Fruit fly (Drosophila melanogaster) whole organism, embryonic: Measurements from ENCODE around the gene Cpr11B.

Experiments used
- Aef1 ChIP-seq: fragments of 200-800 bp; sonication (Bioruptor generic); IDR thresholded peaks from 3 replicates; pipeline ENCODE4 v1.3.6; 2022; ENCODE audit warnings: missing biosample characterization, missing genetic modification characterization
- CG10565 ChIP-seq: fragments of 200-800 bp; sonication (Bioruptor generic); optimal IDR thresholded peaks from 3 replicates; lab custom pipeline; 2016; ENCODE audit warnings: missing biosample characterization, mild to moderate bottlenecking, missing genetic modification characterization
- CG10979 ChIP-seq: fragments of 200-800 bp; sonication (Bioruptor generic); optimal IDR thresholded peaks from 2 replicates; lab custom pipeline; 2018; ENCODE audit warnings: missing biosample characterization, mild to moderate bottlenecking, missing genetic modification characterization, moderate library complexity
- CG11723 ChIP-seq: fragments of 200-800 bp; sonication (Bioruptor generic); optimal IDR thresholded peaks from 2 replicates; lab custom pipeline; 2017; ENCODE audit warnings: missing biosample characterization, mild to moderate bottlenecking, missing genetic modification characterization
- CG12071 ChIP-seq: fragments of 200-800 bp; sonication (Bioruptor generic); optimal IDR thresholded peaks from 3 replicates; lab custom pipeline; 2018; ENCODE audit warnings: missing biosample characterization, mild to moderate bottlenecking, missing genetic modification characterization
- CG12391 ChIP-seq: fragments of 200-800 bp; sonication (Bioruptor generic); optimal IDR thresholded peaks from 3 replicates; lab custom pipeline; 2018; ENCODE audit warnings: missing biosample characterization, mild to moderate bottlenecking, missing genetic modification characterization, moderate library complexity
- CG13123 ChIP-seq: fragments of 200-800 bp; sonication (Bioruptor generic); optimal IDR thresholded peaks from 2 replicates; lab custom pipeline; 2016; ENCODE audit warnings: missing biosample characterization, missing genetic modification characterization
- CG13624 ChIP-seq: fragments of 200-800 bp; sonication (Bioruptor generic); optimal IDR thresholded peaks from 2 replicates; lab custom pipeline; 2016; ENCODE audit warnings: missing biosample characterization, missing genetic modification characterization
- CG15601 ChIP-seq: fragments of 200-800 bp; sonication (Bioruptor generic); optimal IDR thresholded peaks from 3 replicates; lab custom pipeline; 2019; ENCODE audit warnings: missing biosample characterization, mild to moderate bottlenecking, missing genetic modification characterization, moderate library complexity
- CG1603 ChIP-seq: fragments of 200-800 bp; sonication (Bioruptor generic); optimal IDR thresholded peaks from 2 replicates; lab custom pipeline; 2019; ENCODE audit warnings: missing biosample characterization, mild to moderate bottlenecking, missing genetic modification characterization, moderate library complexity
- CG2129 ChIP-seq: fragments of 200-800 bp; sonication (Bioruptor generic); IDR thresholded peaks from 2 replicates; pipeline ENCODE4 v1.3.6; 2022; ENCODE audit warnings: missing biosample characterization, missing genetic modification characterization; ENCODE audit not compliant: partially characterized antibody
- CG2202 ChIP-seq: fragments of 200-800 bp; sonication (Bioruptor generic); optimal IDR thresholded peaks from 2 replicates; lab custom pipeline; 2018; ENCODE audit warnings: missing biosample characterization, mild to moderate bottlenecking, missing genetic modification characterization
- CG2678 ChIP-seq: fragments of 200-800 bp; sonication (Bioruptor generic); optimal IDR thresholded peaks from 3 replicates; lab custom pipeline; 2019; ENCODE audit warnings: missing biosample characterization, mild to moderate bottlenecking, missing genetic modification characterization, moderate library complexity
- CG2712 ChIP-seq: fragments of 200-800 bp; optimal IDR thresholded peaks from 3 replicates; lab custom pipeline; 2019; ENCODE audit warnings: missing biosample characterization, mild to moderate bottlenecking, missing genetic modification characterization, moderate library complexity
- CG32772 ChIP-seq: fragments of 200-800 bp; sonication (Bioruptor generic); IDR thresholded peaks from 2 replicates; pipeline ENCODE4 v1.3.6; 2022; ENCODE audit warnings: missing biosample characterization, missing genetic modification characterization
- CG3726 ChIP-seq: fragments of 200-800 bp; sonication (Bioruptor generic); IDR thresholded peaks from 3 replicates; pipeline ENCODE4, ENCODE4 v1.3.6; 2022; ENCODE audit warnings: missing biosample characterization, missing genetic modification characterization
- CG4424 ChIP-seq: fragments of 200-800 bp; sonication (Bioruptor generic); optimal IDR thresholded peaks from 3 replicates; lab custom pipeline; 2016; ENCODE audit warnings: missing biosample characterization, missing genetic modification characterization
- CG4730 ChIP-seq: fragments of 200-800 bp; sonication (Bioruptor generic); IDR thresholded peaks from 2 replicates; pipeline ENCODE4 v1.3.6; 2022; ENCODE audit warnings: missing biosample characterization, missing genetic modification characterization
- CG9437 ChIP-seq: fragments of 200-800 bp; sonication (Bioruptor generic); optimal IDR thresholded peaks from 2 replicates; lab custom pipeline; 2018; ENCODE audit warnings: missing biosample characterization, mild to moderate bottlenecking, missing genetic modification characterization
- CG9727 ChIP-seq: fragments of 200-800 bp; sonication (Bioruptor generic); optimal IDR thresholded peaks from 3 replicates; lab custom pipeline; 2017; ENCODE audit warnings: missing biosample characterization, mild to moderate bottlenecking, missing genetic modification characterization
- Deaf1 ChIP-seq: fragments of 200-800 bp; optimal IDR thresholded peaks from 3 replicates; lab custom pipeline; 2019; ENCODE audit warnings: missing biosample characterization, mild to moderate bottlenecking, missing genetic modification characterization, moderate library complexity
- Dfd ChIP-seq, 2 experiments: fragments of >200 bp; optimal IDR thresholded peaks; 2 replicates each; lab custom pipeline; 2017; ENCODE audit warnings: missing biosample characterization in 2 of 2, missing genetic modification characterization in 2 of 2
- ERR ChIP-seq: fragments of 200-800 bp; sonication (Bioruptor generic); optimal IDR thresholded peaks from 2 replicates; lab custom pipeline; 2016; ENCODE audit warnings: missing biosample characterization, missing genetic modification characterization
- HmgD ChIP-seq: fragments of 200-800 bp; sonication (Bioruptor generic); optimal IDR thresholded peaks from 3 replicates; lab custom pipeline; 2016; ENCODE audit warnings: missing biosample characterization, missing genetic modification characterization
- Jarid2 ChIP-seq: fragments of 200-800 bp; sonication (Bioruptor generic); optimal IDR thresholded peaks from 3 replicates; lab custom pipeline; 2017; ENCODE audit warnings: mild to moderate bottlenecking, missing biosample characterization, missing genetic modification reagents, missing genetic modification characterization
- Lim3 ChIP-seq: fragments of 200-800 bp; sonication (Bioruptor generic); IDR thresholded peaks from 2 replicates; pipeline ENCODE4 v1.3.6; 2022; ENCODE audit warnings: missing biosample characterization, missing genetic modification characterization
- Max ChIP-seq: fragments of 200-800 bp; sonication (Bioruptor generic); optimal IDR thresholded peaks from 2 replicates; lab custom pipeline; 2016; ENCODE audit warnings: missing biosample characterization, mild to moderate bottlenecking, missing genetic modification characterization
- NC2α ChIP-seq: fragments of 200-800 bp; sonication (Bioruptor generic); optimal IDR thresholded peaks from 2 replicates; lab custom pipeline; 2016; ENCODE audit warnings: missing biosample characterization, missing genetic modification characterization
- Oli ChIP-seq: fragments of 200-800 bp; sonication (Bioruptor generic); optimal IDR thresholded peaks from 2 replicates; lab custom pipeline; 2018; ENCODE audit warnings: missing biosample characterization, mild to moderate bottlenecking, missing genetic modification characterization, moderate library complexity
- Xbp1 ChIP-seq: fragments of 200-800 bp; sonication (Bioruptor generic); optimal IDR thresholded peaks from 3 replicates; lab custom pipeline; 2016; ENCODE audit warnings: missing biosample characterization, mild to moderate bottlenecking, missing genetic modification characterization
- ab ChIP-seq: fragments of 200-800 bp; sonication (Bioruptor generic); optimal IDR thresholded peaks from 2 replicates; lab custom pipeline; 2016; ENCODE audit warnings: missing biosample characterization, missing genetic modification characterization
- btn ChIP-seq: fragments of 200-800 bp; sonication (Bioruptor generic); optimal IDR thresholded peaks from 2 replicates; lab custom pipeline; 2016; ENCODE audit warnings: missing biosample characterization, missing genetic modification characterization
- chm ChIP-seq: fragments of 200-800 bp; sonication (Bioruptor generic); IDR thresholded peaks from 2 replicates; pipeline ENCODE4 v1.3.6; 2022; ENCODE audit warnings: missing biosample characterization, missing genetic modification characterization
- danr ChIP-seq: fragments of 200-800 bp; sonication (Bioruptor generic); IDR thresholded peaks from 2 replicates; pipeline ENCODE4 v1.3.6; 2022; ENCODE audit warnings: missing biosample characterization, missing genetic modification characterization
- fd96Cb ChIP-seq: fragments of 200-800 bp; sonication (Bioruptor generic); optimal IDR thresholded peaks from 2 replicates; lab custom pipeline; 2018; ENCODE audit warnings: missing biosample characterization, mild to moderate bottlenecking, missing genetic modification characterization, moderate library complexity
- ind ChIP-seq: fragments of 200-800 bp; sonication (Bioruptor generic); optimal IDR thresholded peaks from 3 replicates; lab custom pipeline; 2016; ENCODE audit warnings: missing biosample characterization, missing genetic modification characterization
- inv ChIP-seq: fragments of 200-800 bp; sonication (Bioruptor generic); IDR thresholded peaks from 2 replicates; pipeline ENCODE4 v1.3.6; 2022; ENCODE audit warnings: missing biosample characterization, missing genetic modification characterization; ENCODE audit not compliant: partially characterized antibody
- kay ChIP-seq: fragments of 200-800 bp; sonication (Bioruptor generic); optimal IDR thresholded peaks from 2 replicates; lab custom pipeline; 2016; ENCODE audit warnings: missing biosample characterization, missing genetic modification characterization
- lab ChIP-seq: fragments of 200-800 bp; sonication (Bioruptor generic); optimal IDR thresholded peaks from 3 replicates; lab custom pipeline; 2017; ENCODE audit warnings: missing biosample characterization, missing genetic modification characterization, mild to moderate bottlenecking, moderate library complexity, missing genetic modification reagents
- lilli ChIP-seq: fragments of 200-800 bp; sonication (Bioruptor generic); optimal IDR thresholded peaks from 3 replicates; lab custom pipeline; 2016; ENCODE audit warnings: missing biosample characterization, missing genetic modification characterization
- nau ChIP-seq: fragments of 200-800 bp; sonication (Bioruptor generic); optimal IDR thresholded peaks from 3 replicates; lab custom pipeline; 2017; ENCODE audit warnings: missing biosample characterization, mild to moderate bottlenecking, missing genetic modification characterization, missing genetic modification reagents
- nerfin-1 ChIP-seq: fragments of 200-800 bp; sonication (Bioruptor generic); optimal IDR thresholded peaks from 3 replicates; lab custom pipeline; 2019; ENCODE audit warnings: missing biosample characterization, mild to moderate bottlenecking, missing genetic modification characterization, moderate library complexity
- prd ChIP-seq, 3 experiments: fragments of >200 bp in 2 of 3; fragments of 200-800 bp in 1 of 3; sonication (Bioruptor generic) in 1 of 3; optimal IDR thresholded peaks in 2 of 3; IDR thresholded peaks in 1 of 3; 2 replicates in 2 of 3; 3 replicates in 1 of 3; pipeline versions ENCODE4 v1.3.6 to Lab custom; 2017 to 2022; ENCODE audit warnings: missing biosample characterization in 1 of 3, missing genetic modification characterization in 1 of 3
- pum ChIP-seq: fragments of 200-800 bp; sonication (Bioruptor generic); optimal IDR thresholded peaks from 2 replicates; lab custom pipeline; 2016; ENCODE audit warnings: missing biosample characterization, missing genetic modification characterization
- sd ChIP-seq: fragments of 200-800 bp; sonication (Bioruptor generic); optimal IDR thresholded peaks from 3 replicates; lab custom pipeline; 2018; ENCODE audit warnings: missing biosample characterization, mild to moderate bottlenecking, missing genetic modification characterization, moderate library complexity
- sisA ChIP-seq: fragments of 200-800 bp; sonication (Bioruptor generic); IDR thresholded peaks from 2 replicates; pipeline ENCODE4 v1.3.6; 2022; ENCODE audit warnings: missing biosample characterization, missing genetic modification characterization
- tna ChIP-seq: fragments of 200-800 bp; sonication (Bioruptor generic); IDR thresholded peaks from 2 replicates; pipeline ENCODE4 v1.3.6; 2022; ENCODE audit warnings: missing biosample characterization, missing genetic modification characterization; ENCODE audit not compliant: partially characterized antibody
- trh ChIP-seq: fragments of 200-800 bp; sonication (Bioruptor generic); optimal IDR thresholded peaks from 2 replicates; lab custom pipeline; 2016; ENCODE audit warnings: missing biosample characterization, missing genetic modification characterization
- ttk ChIP-seq: fragments of 200-800 bp; sonication (Bioruptor generic); IDR thresholded peaks from 2 replicates; pipeline ENCODE4 v2.1.2; 2022; ENCODE audit warnings: missing biosample characterization, missing genetic modification characterization

Cpr11B gene

dm6 chrX:12546857-12547606 is 5.9 kb upstream of the Cpr11B start (continued):
- TF ChIP-seq Oli (tag; lab: Kevin White, UChicago) (peak; percentile 23), sisA (GFP tag; lab: Robert Waterston, UW) (peak; percentile 36; the same call in 1 of the 2 replicates), ttk (GFP tag; lab: Robert Waterston, UW) (no peak), Max (no peak), CG4730 (no peak), ind (no peak), Xbp1 (GFP tag; lab: Kevin White, UChicago) (peak; percentile 23), prd (optimal IDR thresholded peaks at IDR 0.05; lab: Kevin White, UChicago) (no peak), prd (GFP tag; IDR thresholded peaks at IDR 0.05; lab: Robert Waterston, UW) (peak; percentile 25; the same call in 2 of the 3 replicates), Lim3 (GFP tag; lab: Robert Waterston, UW) (no peak), CG2678 (peak; percentile 41), lilli (GFP tag; lab: Kevin White, UChicago) (no peak), CG2202 (no peak), Dfd (GFP tag; optimal IDR thresholded peaks at IDR 0.05; lab: Kevin White, UChicago) (no peak), sd (no peak), CG1603 (tag; lab: Kevin White, UChicago) (peak; percentile 15), CG12071 (GFP tag; lab: Kevin White, UChicago) (no peak), CG13123 (GFP tag; lab: Kevin White, UChicago) (no peak), CG12391 (tag; lab: Kevin White, UChicago) (peak; percentile 32), pum (GFP tag; lab: Kevin White, UChicago) (no peak), CG10565 (no peak), CG10979 (tag; lab: Kevin White, UChicago) (peak; percentile 45), Aef1 (peak; percentile 9; the same call in 1 of the 3 replicates), lab (peak; percentile 57), Jarid2 (peak; percentile 48), Deaf1 (tag; lab: Kevin White, UChicago) (peak; percentile 56), ab (no peak), CG15601 (tag; lab: Kevin White, UChicago) (no peak), fd96Cb (tag; lab: Kevin White, UChicago) (peak; percentile 36), inv (GFP tag; lab: Robert Waterston, UW) (no peak), CG4424 (GFP tag; lab: Kevin White, UChicago) (no peak), chm (GFP tag; lab: Robert Waterston, UW) (no peak), nau (no peak), ERR (GFP tag; lab: Kevin White, UChicago) (no peak), tna (GFP tag; lab: Robert Waterston, UW) (no peak), CG9727 (GFP tag; lab: Kevin White, UChicago) (no peak), NC2α (GFP tag; lab: Kevin White, UChicago) (no peak), btn (no peak), HmgD (GFP tag; lab: Kevin White, UChicago) (no peak), CG32772 (GFP tag; lab: Robert Waterston, UW) (no peak), CG9437 (GFP tag; lab: Kevin White, UChicago) (peak; percentile 5), CG2129 (GFP tag; lab: Robert Waterston, UW) (no peak), CG11723 (no peak), CG2712 (peak; percentile 36), nerfin-1 (tag; lab: Kevin White, UChicago) (no peak), danr (no peak), kay (GFP tag; lab: Kevin White, UChicago) (no peak), CG13624 (GFP tag; lab: Kevin White, UChicago) (no peak), trh (no peak), CG3726 (no peak)
